Fruit fly (Drosophila melanogaster) whole organism, embryonic: Measurements from ENCODE around the gene CG43402.
A peak's percentile ranks its signal among the peaks of the same experiment; 100 is the strongest.

Source experiments
- Abd-B ChIP-seq: fragments of 200-800 bp; sonication (Bioruptor generic); optimal IDR thresholded peaks from 2 replicates; lab custom pipeline; 2018; ENCODE audit warnings: missing biosample characterization, mild to moderate bottlenecking, missing genetic modification characterization, moderate library complexity
- CG10462 ChIP-seq: fragments of 200-800 bp; sonication (Bioruptor generic); optimal IDR thresholded peaks from 2 replicates; lab custom pipeline; 2016; ENCODE audit warnings: missing biosample characterization, missing genetic modification characterization
- CG10543 ChIP-seq: fragments of 200-800 bp; sonication (Bioruptor generic); optimal IDR thresholded peaks from 3 replicates; lab custom pipeline; 2017; ENCODE audit warnings: missing biosample characterization, mild to moderate bottlenecking, missing genetic modification characterization, moderate library complexity
- CG11560 ChIP-seq: fragments of 200-800 bp; sonication (Bioruptor generic); IDR thresholded peaks from 3 replicates; pipeline ENCODE4 v1.3.6; 2022; ENCODE audit warnings: missing biosample characterization, missing genetic modification characterization
- CG17328 ChIP-seq: fragments of 200-800 bp; sonication (Bioruptor generic); IDR thresholded peaks from 2 replicates; pipeline ENCODE4 v1.3.6; 2022; ENCODE audit warnings: missing biosample characterization, missing genetic modification characterization
- CG17912 ChIP-seq: fragments of 200-800 bp; sonication (Bioruptor generic); optimal IDR thresholded peaks from 2 replicates; lab custom pipeline; 2018; ENCODE audit warnings: missing biosample characterization, mild to moderate bottlenecking, missing genetic modification characterization
- CG18011 ChIP-seq: fragments of 200-800 bp; sonication (Bioruptor generic); optimal IDR thresholded peaks from 2 replicates; lab custom pipeline; 2017; ENCODE audit warnings: missing biosample characterization, missing genetic modification characterization, mild to moderate bottlenecking, moderate library complexity, missing genotype
- CG18599 ChIP-seq: fragments of 200-800 bp; sonication (Bioruptor generic); optimal IDR thresholded peaks from 3 replicates; lab custom pipeline; 2017; ENCODE audit warnings: missing biosample characterization, missing genetic modification characterization, mild to moderate bottlenecking, moderate library complexity, missing genetic modification reagents
- CG2199 ChIP-seq: fragments of 200-800 bp; sonication (Bioruptor generic); IDR thresholded peaks from 3 replicates; pipeline ENCODE4 v1.3.6; 2022; ENCODE audit warnings: missing biosample characterization, missing genetic modification characterization
- CG31224 ChIP-seq: fragments of 200-800 bp; sonication (Bioruptor generic); IDR thresholded peaks from 2 replicates; pipeline ENCODE4 v1.3.6; 2022; ENCODE audit warnings: missing biosample characterization, missing genetic modification characterization
- CG32532 ChIP-seq: fragments of 200-800 bp; sonication (Bioruptor generic); IDR thresholded peaks from 2 replicates; pipeline ENCODE4 v1.3.6; 2022; ENCODE audit warnings: missing biosample characterization, missing genetic modification characterization
- CG3281 ChIP-seq: fragments of 200-800 bp; sonication (Bioruptor generic); optimal IDR thresholded peaks from 3 replicates; lab custom pipeline; 2017; ENCODE audit warnings: missing biosample characterization, mild to moderate bottlenecking, missing genetic modification characterization
- CG33213 ChIP-seq: fragments of 200-800 bp; sonication (Bioruptor generic); optimal IDR thresholded peaks from 3 replicates; lab custom pipeline; 2016; ENCODE audit warnings: missing biosample characterization, missing genetic modification characterization
- CG42726 ChIP-seq: fragments of 200-800 bp; sonication (Bioruptor generic); IDR thresholded peaks from 2 replicates; pipeline ENCODE4 v1.3.6; 2022; ENCODE audit warnings: missing biosample characterization, missing genetic modification characterization; ENCODE audit not compliant: partially characterized antibody
- CG6683 ChIP-seq: fragments of 200-800 bp; sonication (Bioruptor generic); optimal IDR thresholded peaks from 2 replicates; lab custom pipeline; 2017; ENCODE audit warnings: missing biosample characterization, mild to moderate bottlenecking, missing genetic modification characterization, missing genetic modification reagents
- CG7987 ChIP-seq: fragments of 200-800 bp; sonication (Bioruptor generic); optimal IDR thresholded peaks from 2 replicates; lab custom pipeline; 2018; ENCODE audit warnings: missing biosample characterization, mild to moderate bottlenecking, missing genetic modification characterization, moderate library complexity
- CG8478 ChIP-seq: fragments of >200 bp; optimal IDR thresholded peaks from 2 replicates; lab custom pipeline; 2018
- CG9727 ChIP-seq: fragments of 200-800 bp; sonication (Bioruptor generic); optimal IDR thresholded peaks from 3 replicates; lab custom pipeline; 2017; ENCODE audit warnings: missing biosample characterization, mild to moderate bottlenecking, missing genetic modification characterization
- CG9876 ChIP-seq: fragments of 200-800 bp; sonication (Bioruptor generic); optimal IDR thresholded peaks from 2 replicates; lab custom pipeline; 2016; ENCODE audit warnings: missing biosample characterization, missing genetic modification characterization
- CG9932 ChIP-seq: fragments of 200-800 bp; sonication (Bioruptor generic); IDR thresholded peaks from 2 replicates; pipeline ENCODE4 v1.3.6; 2022; ENCODE audit warnings: missing biosample characterization, missing genetic modification characterization
- D19A ChIP-seq: fragments of 200-800 bp; optimal IDR thresholded peaks from 3 replicates; lab custom pipeline; 2019; ENCODE audit warnings: missing biosample characterization, mild to moderate bottlenecking, missing genetic modification characterization, moderate library complexity
- Dbx ChIP-seq: fragments of 200-800 bp; sonication (Bioruptor generic); IDR thresholded peaks from 3 replicates; pipeline ENCODE4 v1.3.6; 2022; ENCODE audit warnings: missing biosample characterization, missing genetic modification characterization
- Dll ChIP-seq: fragments of 200-800 bp; sonication (Bioruptor generic); IDR thresholded peaks from 4 replicates; pipeline ENCODE4 v1.3.6; 2022; ENCODE audit warnings: missing biosample characterization, missing genetic modification characterization; ENCODE audit not compliant: partially characterized antibody
- ERR ChIP-seq: fragments of 200-800 bp; sonication (Bioruptor generic); optimal IDR thresholded peaks from 2 replicates; lab custom pipeline; 2016; ENCODE audit warnings: missing biosample characterization, missing genetic modification characterization
- HHEX ChIP-seq: fragments of 200-800 bp; sonication (Bioruptor generic); optimal IDR thresholded peaks from 3 replicates; lab custom pipeline; 2017; ENCODE audit warnings: missing biosample characterization, mild to moderate bottlenecking, missing genetic modification characterization, missing genetic modification reagents
- Hr78 ChIP-seq, 2 experiments: fragments of 200-800 bp in 1 of 2; fragments of >200 bp in 1 of 2; sonication (Bioruptor generic) in 1 of 2; optimal IDR thresholded peaks; 2 replicates each; lab custom pipeline; 2017 to 2019; ENCODE audit warnings: missing biosample characterization in 2 of 2, missing genetic modification characterization in 2 of 2, mild to moderate bottlenecking in 1 of 2, moderate library complexity in 1 of 2
- Kr ChIP-seq: fragments of 200-800 bp; sonication (Bioruptor generic); optimal IDR thresholded peaks from 2 replicates; lab custom pipeline; 2017; ENCODE audit warnings: missing biosample characterization, mild to moderate bottlenecking, missing genetic modification characterization
- NC2β ChIP-seq: fragments of 200-800 bp; sonication (Bioruptor generic); optimal IDR thresholded peaks from 2 replicates; lab custom pipeline; 2016; ENCODE audit warnings: missing biosample characterization, missing genetic modification characterization
- NFAT ChIP-seq: fragments of 200-800 bp; sonication (Bioruptor generic); IDR thresholded peaks from 2 replicates; pipeline ENCODE4 v1.3.6; 2022; ENCODE audit warnings: missing biosample characterization, missing genetic modification characterization
- TFAM ChIP-seq: fragments of 200-800 bp; sonication (Bioruptor generic); optimal IDR thresholded peaks from 2 replicates; lab custom pipeline; 2017; ENCODE audit warnings: missing biosample characterization, missing genetic modification characterization, inconsistent platforms
- abd-A ChIP-seq: fragments of 200-800 bp; sonication (Bioruptor generic); optimal IDR thresholded peaks from 3 replicates; lab custom pipeline; 2019; ENCODE audit warnings: missing biosample characterization, mild to moderate bottlenecking, missing genetic modification characterization, moderate library complexity
- cg ChIP-seq: fragments of 200-800 bp; sonication (Bioruptor generic); optimal IDR thresholded peaks from 3 replicates; lab custom pipeline; 2019; ENCODE audit warnings: missing biosample characterization, mild to moderate bottlenecking, missing genetic modification characterization, moderate library complexity
- ci ChIP-seq: fragments of 200-800 bp; sonication (Bioruptor generic); IDR thresholded peaks from 3 replicates; pipeline ENCODE4 v1.3.6; 2022; ENCODE audit warnings: missing biosample characterization, missing genetic modification characterization
- crol ChIP-seq: fragments of 200-800 bp; sonication (Bioruptor generic); IDR thresholded peaks from 2 replicates; pipeline ENCODE4 v1.3.6; 2022; ENCODE audit warnings: missing biosample characterization, missing genetic modification characterization
- grn ChIP-seq: fragments of 200-800 bp; sonication (Bioruptor generic); optimal IDR thresholded peaks from 3 replicates; lab custom pipeline; 2017; ENCODE audit warnings: missing biosample characterization, missing genetic modification characterization
- kni ChIP-seq: fragments of 200-800 bp; sonication (Bioruptor generic); optimal IDR thresholded peaks from 3 replicates; lab custom pipeline; 2017; ENCODE audit warnings: mild to moderate bottlenecking, missing biosample characterization, missing genetic modification reagents, missing genetic modification characterization
- oc ChIP-seq: fragments of 200-800 bp; sonication (Bioruptor generic); optimal IDR thresholded peaks from 2 replicates; lab custom pipeline; 2018; ENCODE audit warnings: missing biosample characterization, mild to moderate bottlenecking, missing genetic modification characterization, moderate library complexity
- onecut ChIP-seq: fragments of 200-800 bp; sonication (Bioruptor generic); IDR thresholded peaks from 2 replicates; pipeline ENCODE4 v1.3.6; 2022; ENCODE audit warnings: missing biosample characterization, missing genetic modification characterization
- p53 ChIP-seq: fragments of 200-800 bp; sonication (Bioruptor generic); optimal IDR thresholded peaks from 2 replicates; lab custom pipeline; 2016; ENCODE audit warnings: missing biosample characterization, missing genetic modification characterization
- pros ChIP-seq: fragments of 200-800 bp; sonication (Bioruptor generic); optimal IDR thresholded peaks from 3 replicates; lab custom pipeline; 2019; ENCODE audit warnings: missing biosample characterization, mild to moderate bottlenecking, missing genetic modification characterization, moderate library complexity
- ranshi ChIP-seq: fragments of 200-800 bp; sonication (Bioruptor generic); IDR thresholded peaks from 2 replicates; pipeline ENCODE4 v1.3.6; 2022; ENCODE audit warnings: missing biosample characterization, missing genetic modification characterization
- scrt ChIP-seq: fragments of 200-800 bp; sonication (Bioruptor generic); optimal IDR thresholded peaks from 2 replicates; lab custom pipeline; 2018; ENCODE audit warnings: missing biosample characterization, mild to moderate bottlenecking, missing genetic modification characterization, moderate library complexity
- so ChIP-seq: fragments of 200-800 bp; sonication (Bioruptor generic); IDR thresholded peaks from 3 replicates; pipeline ENCODE4 v1.3.6; 2022; ENCODE audit warnings: missing biosample characterization, missing genetic modification characterization
- tin ChIP-seq: fragments of 200-800 bp; sonication (Bioruptor generic); optimal IDR thresholded peaks from 3 replicates; lab custom pipeline; 2016; ENCODE audit warnings: missing biosample characterization, missing genetic modification characterization
- trh ChIP-seq: fragments of 200-800 bp; sonication (Bioruptor generic); optimal IDR thresholded peaks from 2 replicates; lab custom pipeline; 2016; ENCODE audit warnings: missing biosample characterization, missing genetic modification characterization
- zen ChIP-seq: fragments of 200-800 bp; sonication (Bioruptor generic); optimal IDR thresholded peaks from 3 replicates; lab custom pipeline; 2018; ENCODE audit warnings: missing biosample characterization, mild to moderate bottlenecking, missing genetic modification characterization, moderate library complexity

CG43402 gene

DNA sequence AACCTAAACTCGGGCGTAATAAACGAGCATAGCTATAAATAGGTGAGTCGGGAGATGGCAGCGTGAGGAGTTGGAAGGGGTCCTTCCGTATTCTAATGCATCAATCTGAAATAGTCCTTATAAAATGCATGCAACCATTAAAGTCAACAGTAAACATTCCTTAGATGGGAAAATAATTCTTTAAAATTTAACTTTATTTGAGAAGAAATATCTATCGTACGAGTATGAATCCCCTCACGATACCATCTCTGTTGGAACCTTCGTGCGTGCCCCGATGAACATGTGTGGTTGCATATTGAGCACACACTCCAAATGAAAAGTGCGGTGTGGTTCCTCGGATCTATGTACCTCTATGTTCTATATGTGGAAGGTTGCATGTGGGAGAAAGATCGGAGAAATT is 19.7 kb downstream of the CG43402 start (continued):
- TF ChIP-seq CG18599 (GFP tag; lab: Kevin White, UChicago) (no peak), ranshi (GFP tag; lab: Robert Waterston, UW) (peak; percentile 53; the same call in 1 of the 2 replicates), CG9876 (GFP tag; lab: Kevin White, UChicago) (peak; percentile 7), Dll (GFP tag; lab: Robert Waterston, UW) (peak; percentile 92), D19A (peak; percentile 56), trh (GFP tag; lab: Kevin White, UChicago) (peak; percentile 17), p53 (GFP tag; lab: Kevin White, UChicago) (no peak), CG31224 (no peak)

DNA sequence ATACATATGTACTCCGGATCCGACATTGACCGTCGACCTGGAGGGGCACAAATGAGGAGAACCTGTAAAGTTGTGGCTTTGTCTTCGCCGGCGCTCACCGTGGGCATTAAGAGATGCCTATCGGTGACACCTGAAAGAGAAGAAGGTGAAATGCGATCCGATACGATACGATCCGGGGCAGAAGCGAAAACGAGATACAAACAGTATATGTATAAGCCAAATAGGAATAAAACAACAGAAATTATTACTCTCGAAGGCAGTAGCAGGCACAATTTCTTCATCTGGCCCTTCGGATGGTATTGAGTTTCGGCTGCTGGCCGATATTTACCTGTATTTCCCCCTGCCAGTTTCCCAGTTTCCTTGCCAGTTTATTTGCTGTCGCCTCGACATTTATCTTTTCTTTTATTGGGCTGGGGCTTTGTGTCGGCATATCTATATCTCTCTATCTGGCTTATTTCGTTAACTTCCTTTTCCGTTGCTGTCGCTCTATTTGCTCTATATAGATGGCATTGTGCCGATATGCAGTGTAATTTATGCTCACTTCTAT is 21.0 kb downstream of the CG43402 start:
- peak; percentile 73; the same call in 1 of the 3 replicates for TF ChIP-seq CG2199 (GFP tag; lab: Robert Waterston, UW)
- no peak for TF ChIP-seq CG18011 (GFP tag; lab: Kevin White, UChicago)
- TF ChIP-seq TFAM (GFP tag; lab: Kevin White, UChicago), result no peak
- peak; percentile 88 for TF ChIP-seq kni (GFP tag; lab: Kevin White, UChicago)
- peak; percentile 62 for TF ChIP-seq abd-A (tag; lab: Kevin White, UChicago)
- no peak for TF ChIP-seq CG32532 (GFP tag; lab: Robert Waterston, UW)
- peak in 1 of 2 experiments; percentile 3 for TF ChIP-seq Hr78 (GFP tag; optimal IDR thresholded peaks at IDR 0.05; lab: Kevin White, UChicago)
- no peak for TF ChIP-seq CG17912 (GFP tag; lab: Kevin White, UChicago)
- TF ChIP-seq zen, result peak; percentile 35
- TF ChIP-seq ci (GFP tag; lab: Robert Waterston, UW), result 0 out of 3 replicates have a peak, but pooled peaks have one; percentile 36
- TF ChIP-seq CG33213 (GFP tag; lab: Kevin White, UChicago), result no peak
- no peak for TF ChIP-seq NC2β
- no peak for TF ChIP-seq CG42726
- TF ChIP-seq CG7987 (GFP tag; lab: Kevin White, UChicago), result no peak
- TF ChIP-seq HHEX (GFP tag; lab: Kevin White, UChicago), result no peak
- no peak for TF ChIP-seq onecut
- TF ChIP-seq oc (tag; lab: Kevin White, UChicago), result peak; percentile 19
- peak; percentile 7 for TF ChIP-seq cg (GFP tag; lab: Kevin White, UChicago)
- TF ChIP-seq CG9932, result no peak
- TF ChIP-seq CG11560 (tag; lab: Robert Waterston, UW), result no peak
- TF ChIP-seq CG3281 (GFP tag; lab: Kevin White, UChicago), result no peak
- TF ChIP-seq Kr (GFP tag; lab: Kevin White, UChicago), result peak; percentile 9
- TF ChIP-seq scrt (GFP tag; lab: Kevin White, UChicago), result no peak
- TF ChIP-seq CG9727 (GFP tag; lab: Kevin White, UChicago), result no peak
- no peak for TF ChIP-seq tin
- TF ChIP-seq CG8478, result no peak
- peak; percentile 32 for TF ChIP-seq pros
- no peak for TF ChIP-seq NFAT (GFP tag; lab: Robert Waterston, UW)
- TF ChIP-seq CG6683 (GFP tag; lab: Kevin White, UChicago), result no peak
- no peak for TF ChIP-seq Abd-B (GFP tag; lab: Kevin White, UChicago)
- no peak for TF ChIP-seq CG10462 (GFP tag; lab: Kevin White, UChicago)
- peak; percentile 98 for TF ChIP-seq grn (GFP tag; lab: Kevin White, UChicago)
- TF ChIP-seq CG10543 (GFP tag; lab: Kevin White, UChicago), result no peak
- 0 out of 3 replicates have a peak, but pooled peaks have one; percentile 11 for TF ChIP-seq so (GFP tag; lab: Robert Waterston, UW)
- TF ChIP-seq ERR, result no peak
- TF ChIP-seq Dbx (GFP tag; lab: Robert Waterston, UW), result no peak
- TF ChIP-seq CG17328 (GFP tag; lab: Robert Waterston, UW), result no peak
- TF ChIP-seq crol (GFP tag; lab: Robert Waterston, UW), result 0 out of 2 replicates have a peak, but pooled peaks have one; percentile 14
